Worm (Caenorhabditis elegans) whole organism, early embryonic: ENCODE results near the gene mpst-2.

Experiments
- B0310.2 ChIP-seq: sonication (generic microtip); optimal IDR thresholded peaks from 2 replicates; lab custom pipeline; 2016; ENCODE audit warnings: mild to moderate bottlenecking, missing genetic modification characterization, missing compliant biosample characterization
- F13C5.2 ChIP-seq: sonication (generic microtip); optimal IDR thresholded peaks from 2 replicates; lab custom pipeline; 2017; ENCODE audit warnings: mild to moderate bottlenecking, missing genetic modification characterization, inconsistent platforms, missing compliant biosample characterization
- aly-1 ChIP-seq: sonication (generic microtip); optimal IDR thresholded peaks from 2 replicates; lab custom pipeline; 2016; ENCODE audit warnings: missing genetic modification characterization, missing compliant biosample characterization
- ama-1 ChIP-seq: fragments of 150-350 bp; optimal IDR thresholded peaks from 2 replicates; lab custom pipeline; 2014
- ceh-13 ChIP-seq: fragments of 200-800 bp; sonication (Bioruptor generic); optimal IDR thresholded peaks from 2 replicates; lab custom pipeline; 2018; ENCODE audit warnings: mild to moderate bottlenecking, missing genetic modification characterization, missing compliant biosample characterization
- ceh-36 ChIP-seq: sonication (generic microtip); optimal IDR thresholded peaks from 2 replicates; lab custom pipeline; 2016; ENCODE audit warnings: missing genetic modification characterization, inconsistent platforms, missing compliant biosample characterization
- ets-7 ChIP-seq: sonication (generic microtip); optimal IDR thresholded peaks from 2 replicates; lab custom pipeline; 2016; ENCODE audit warnings: missing genotype, missing genetic modification characterization, missing compliant biosample characterization
- flt-1 ChIP-seq: fragments of 200-800 bp; sonication (Bioruptor generic); IDR thresholded peaks from 2 replicates; pipeline ENCODE4 v1.3.6; 2022; ENCODE audit warnings: missing genetic modification characterization, missing compliant biosample characterization
- hmbx-1 ChIP-seq: sonication (generic microtip); optimal IDR thresholded peaks from 2 replicates; lab custom pipeline; 2016; ENCODE audit warnings: mild to moderate bottlenecking, missing genetic modification characterization, missing compliant biosample characterization
- hmg-4 ChIP-seq: fragments of 200-800 bp; sonication (Bioruptor generic); optimal IDR thresholded peaks from 2 replicates; lab custom pipeline; 2018; ENCODE audit warnings: mild to moderate bottlenecking, missing genetic modification characterization, missing compliant biosample characterization
- hnd-1 ChIP-seq: sonication (generic microtip); optimal IDR thresholded peaks from 2 replicates; lab custom pipeline; 2016; ENCODE audit warnings: missing genetic modification characterization, missing compliant biosample characterization
- pes-1 ChIP-seq: fragments of 200-800 bp; sonication (Bioruptor generic); IDR thresholded peaks from 2 replicates; pipeline ENCODE4 v1.3.6; 2022; ENCODE audit warnings: missing genetic modification reagents, missing genetic modification characterization, missing compliant biosample characterization
- scrt-1 ChIP-seq: fragments of 200-800 bp; sonication (Bioruptor generic); IDR thresholded peaks from 2 replicates; pipeline ENCODE4 v1.3.6; 2022; ENCODE audit warnings: missing genetic modification characterization, missing compliant biosample characterization
- sea-1 ChIP-seq: fragments of 200-800 bp; sonication (Bioruptor generic); conservative IDR thresholded peaks from 2 replicates; pipeline ENCODE4 v1.3.6; 2022; ENCODE audit warnings: missing genetic modification characterization, missing compliant biosample characterization
- tbx-11 ChIP-seq: fragments of 200-800 bp; sonication (Bioruptor generic); IDR thresholded peaks from 2 replicates; pipeline ENCODE4 v1.3.6; 2022; ENCODE audit warnings: missing genetic modification characterization, missing compliant biosample characterization
- tbx-37 ChIP-seq: fragments of 200-800 bp; sonication (Bioruptor generic); conservative IDR thresholded peaks from 2 replicates; pipeline ENCODE4 v1.3.6; 2022; ENCODE audit warnings: missing genetic modification reagents, missing genetic modification characterization, missing compliant biosample characterization
- tra-4 ChIP-seq: sonication (generic microtip); optimal IDR thresholded peaks from 2 replicates; lab custom pipeline; 2017; ENCODE audit warnings: missing genetic modification characterization, missing compliant biosample characterization

Gene mpst-2

ce11 chrV:14868181-14868580, 25.1 kb downstream of the mpst-2 start, which contains the start of gene gcy-14:
TSS of gene gcy-14 (minus strand) at chrV:14868281.
- TF ChIP-seq hnd-1 (no peak), aly-1 (no peak), sea-1 (no peak)

ce11 chrV:14859380-14859779, 33.9 kb downstream of the mpst-2 start:
- no peak for TF ChIP-seq sea-1
- TF ChIP-seq hnd-1 = no peak

- TF ChIP-seq ama-1 (lab: Kevin White, UChicago) (no peak), pes-1 (no peak), aly-1 (no peak), hmg-4 (GFP tag; lab: Kevin White, UChicago) (no peak), hmbx-1 (no peak), scrt-1 (GFP tag; lab: Robert Waterston, UW) (no peak)
Measured at ce11 chrV:14858503-14858902, 34.8 kb downstream of the mpst-2 start, which contains the start of gene npr-13. TSS of gene npr-13 (minus strand) at chrV:14858603.

ce11 chrV:14855626-14856025, 37.6 kb downstream of the mpst-2 start:
- TF ChIP-seq flt-1 (GFP tag; lab: Robert Waterston, UW) (peak; percentile 86), F13C5.2 (tag; lab: Kevin White, UChicago) (peak; percentile 56), ama-1 (lab: Kevin White, UChicago) (no peak), scrt-1 (GFP tag; lab: Robert Waterston, UW) (peak; percentile 87), pes-1 (peak; percentile 86), ceh-13 (GFP tag; lab: Kevin White, UChicago) (peak; percentile 62), hmbx-1 (peak; percentile 39), ets-7 (tag; lab: Kevin White, UChicago) (no peak), tra-4 (tag; lab: Kevin White, UChicago) (peak; percentile 27), ceh-36 (tag; lab: Kevin White, UChicago) (peak; percentile 65), hmg-4 (GFP tag; lab: Kevin White, UChicago) (peak; percentile 72), B0310.2 (peak; percentile 38), aly-1 (peak; percentile 24), tbx-37 (GFP tag; lab: Robert Waterston, UW) (peak; percentile 56), tbx-11 (peak; percentile 72), hnd-1 (peak; percentile 32), sea-1 (peak; percentile 72)

- TF ChIP-seq B0310.2 (no peak), ceh-36 (tag; lab: Kevin White, UChicago) (no peak), ets-7 (tag; lab: Kevin White, UChicago) (no peak), flt-1 (GFP tag; lab: Robert Waterston, UW) (no peak), F13C5.2 (tag; lab: Kevin White, UChicago) (no peak), aly-1 (no peak), ama-1 (lab: Kevin White, UChicago) (no peak), tbx-11 (no peak), hmg-4 (GFP tag; lab: Kevin White, UChicago) (no peak), sea-1 (no peak), scrt-1 (GFP tag; lab: Robert Waterston, UW) (no peak), tbx-37 (GFP tag; lab: Robert Waterston, UW) (no peak), hmbx-1 (no peak), hnd-1 (no peak), ceh-13 (GFP tag; lab: Kevin White, UChicago) (no peak), tra-4 (tag; lab: Kevin White, UChicago) (no peak)
Measured at ce11 chrV:14854261-14854660, 39.0 kb downstream of the mpst-2 start.

- TF ChIP-seq ets-7 (tag; lab: Kevin White, UChicago) (no peak), scrt-1 (GFP tag; lab: Robert Waterston, UW) (no peak)
Measured at ce11 chrV:14853739-14854138, 39.5 kb downstream of the mpst-2 start.

ce11 chrV:14852620-14853019, 40.6 kb downstream of the mpst-2 start:
- no peak for TF ChIP-seq aly-1
- TF ChIP-seq F13C5.2 (tag; lab: Kevin White, UChicago) = no peak
- TF ChIP-seq scrt-1 (GFP tag; lab: Robert Waterston, UW) = no peak
- no peak for TF ChIP-seq ceh-36 (tag; lab: Kevin White, UChicago)
- no peak for TF ChIP-seq hmbx-1
- no peak for TF ChIP-seq pes-1
- no peak for TF ChIP-seq tbx-11
- TF ChIP-seq hmg-4 (GFP tag; lab: Kevin White, UChicago) = no peak

- TF ChIP-seq hmg-4 (GFP tag; lab: Kevin White, UChicago) (no peak), hnd-1 (no peak), B0310.2 (no peak), tra-4 (tag; lab: Kevin White, UChicago) (no peak), ets-7 (tag; lab: Kevin White, UChicago) (no peak), aly-1 (no peak), ceh-36 (tag; lab: Kevin White, UChicago) (no peak), scrt-1 (GFP tag; lab: Robert Waterston, UW) (no peak), tbx-11 (no peak), tbx-37 (GFP tag; lab: Robert Waterston, UW) (no peak), F13C5.2 (tag; lab: Kevin White, UChicago) (no peak), sea-1 (no peak), hmbx-1 (no peak), pes-1 (no peak), ama-1 (lab: Kevin White, UChicago) (no peak)
Measured at ce11 chrV:14851972-14852371, 41.3 kb downstream of the mpst-2 start.

- TF ChIP-seq aly-1 (no peak), B0310.2 (no peak), F13C5.2 (tag; lab: Kevin White, UChicago) (no peak), ceh-13 (GFP tag; lab: Kevin White, UChicago) (no peak), hmg-4 (GFP tag; lab: Kevin White, UChicago) (no peak), ets-7 (tag; lab: Kevin White, UChicago) (no peak), ceh-36 (tag; lab: Kevin White, UChicago) (no peak), tbx-37 (GFP tag; lab: Robert Waterston, UW) (no peak), flt-1 (GFP tag; lab: Robert Waterston, UW) (no peak), hnd-1 (no peak), tra-4 (tag; lab: Kevin White, UChicago) (no peak), pes-1 (no peak), ama-1 (lab: Kevin White, UChicago) (no peak)
Measured at ce11 chrV:14851206-14851605, 42.0 kb downstream of the mpst-2 start.
